Fruit fly (Drosophila melanogaster) whole organism: ENCODE data around the gene Cnep1r2.

ENCODE experiments used
- CG8478 ChIP-seq: fragments of >200 bp; optimal IDR thresholded peaks from 2 replicates; lab custom pipeline; 2018; ENCODE audit warnings: inconsistent platforms
- Dll ChIP-seq: fragments of >200 bp; optimal IDR thresholded peaks from 2 replicates; lab custom pipeline; 2017
- psq ChIP-seq: fragments of >200 bp; optimal IDR thresholded peaks from 2 replicates; lab custom pipeline; 2017
- usp ChIP-seq: fragments of >200 bp; optimal IDR thresholded peaks from 2 replicates; lab custom pipeline; 2017; ENCODE audit warnings: missing biosample characterization, missing genetic modification characterization, mixed read lengths

dm6 chr3L:10628384-10628783 lies 9.6 kb upstream of the Cnep1r2 start, which contains the start of gene CG14151:
- TF ChIP-seq psq (lab: Kevin White, UChicago) = no peak
- no peak for TF ChIP-seq CG8478 (lab: Kevin White, UChicago)
- no peak for TF ChIP-seq usp (GFP tag; lab: Kevin White, UChicago)
- TF ChIP-seq Dll (lab: Kevin White, UChicago) = no peak
